Fruit fly (Drosophila melanogaster) whole organism, pupa: Measurements from ENCODE around the gene CG2818.

Experiments
- CG10348 ChIP-seq: fragments of 200-800 bp; sonication (Bioruptor generic); IDR thresholded peaks from 2 replicates; pipeline ENCODE4 v1.3.6; 2022; ENCODE audit warnings: missing biosample characterization, missing genetic modification characterization
- CG12605 ChIP-seq: fragments of 200-800 bp; sonication (Bioruptor generic); IDR thresholded peaks from 2 replicates; pipeline ENCODE4 v1.3.6; 2022; ENCODE audit warnings: missing biosample characterization, missing genetic modification characterization
- CG13204 ChIP-seq: fragments of 200-800 bp; sonication (Bioruptor generic); optimal IDR thresholded peaks from 2 replicates; lab custom pipeline; 2018; ENCODE audit warnings: missing biosample characterization, mild to moderate bottlenecking, missing genetic modification characterization, moderate library complexity
- CG14655 ChIP-seq: fragments of 200-800 bp; sonication (Bioruptor generic); optimal IDR thresholded peaks from 3 replicates; lab custom pipeline; 2017; ENCODE audit warnings: mild to moderate bottlenecking, missing biosample characterization, missing genetic modification reagents, missing genetic modification characterization
- CG15710 ChIP-seq: fragments of 200-800 bp; sonication (Bioruptor generic); optimal IDR thresholded peaks from 2 replicates; lab custom pipeline; 2018; ENCODE audit warnings: missing biosample characterization, mild to moderate bottlenecking, missing genetic modification characterization, moderate library complexity
- CG17806 ChIP-seq: fragments of 200-800 bp; sonication (Bioruptor generic); optimal IDR thresholded peaks from 2 replicates; lab custom pipeline; 2018; ENCODE audit warnings: missing biosample characterization, mild to moderate bottlenecking, missing genetic modification characterization, moderate library complexity
- CG32121 ChIP-seq: fragments of 200-800 bp; sonication (Bioruptor generic); IDR thresholded peaks from 2 replicates; pipeline ENCODE4 v1.3.6; 2022; ENCODE audit warnings: missing biosample characterization, missing genetic modification characterization
- CG34367 ChIP-seq: fragments of 200-800 bp; sonication (Bioruptor generic); optimal IDR thresholded peaks from 2 replicates; lab custom pipeline; 2018; ENCODE audit warnings: missing biosample characterization, mild to moderate bottlenecking, missing genetic modification characterization
- CG4496 ChIP-seq: fragments of 200-800 bp; sonication (Bioruptor generic); IDR thresholded peaks from 3 replicates; pipeline ENCODE4 v1.3.6; 2022; ENCODE audit warnings: missing biosample characterization, missing genetic modification characterization
- CG8159 ChIP-seq: fragments of 200-800 bp; sonication (Bioruptor generic); optimal IDR thresholded peaks from 3 replicates; lab custom pipeline; 2018; ENCODE audit warnings: missing biosample characterization, mild to moderate bottlenecking, missing genetic modification characterization, moderate library complexity
- CG8301 ChIP-seq: fragments of 200-800 bp; sonication (Bioruptor generic); optimal IDR thresholded peaks from 2 replicates; lab custom pipeline; 2018; ENCODE audit warnings: missing biosample characterization, mild to moderate bottlenecking, missing genetic modification characterization
- CG9948 ChIP-seq: fragments of 200-800 bp; sonication (Bioruptor generic); optimal IDR thresholded peaks from 2 replicates; lab custom pipeline; 2018; ENCODE audit warnings: missing biosample characterization, mild to moderate bottlenecking, missing genetic modification characterization, moderate library complexity
- D1 ChIP-seq: fragments of 200-800 bp; sonication (Bioruptor generic); optimal IDR thresholded peaks from 2 replicates; lab custom pipeline; 2018; ENCODE audit warnings: missing biosample characterization, mild to moderate bottlenecking, missing genetic modification characterization, moderate library complexity
- EcR ChIP-seq: fragments of 200-800 bp; sonication (Bioruptor generic); optimal IDR thresholded peaks from 3 replicates; lab custom pipeline; 2019; ENCODE audit warnings: missing biosample characterization, missing genetic modification characterization, mild to moderate bottlenecking, moderate library complexity, missing genetic modification reagents
- Ets98B ChIP-seq: fragments of 200-800 bp; sonication (Bioruptor generic); IDR thresholded peaks from 2 replicates; pipeline ENCODE4 v1.3.6; 2022; ENCODE audit warnings: missing biosample characterization, missing genetic modification characterization
- Pif1A ChIP-seq: fragments of 200-800 bp; sonication (Bioruptor generic); optimal IDR thresholded peaks from 3 replicates; lab custom pipeline; 2016; ENCODE audit warnings: missing biosample characterization, missing genetic modification characterization
- Pif1B ChIP-seq: fragments of 200-800 bp; sonication (Bioruptor generic); optimal IDR thresholded peaks from 3 replicates; lab custom pipeline; 2016; ENCODE audit warnings: missing biosample characterization, missing genetic modification characterization
- Snoo ChIP-seq: fragments of 200-800 bp; sonication (Bioruptor generic); optimal IDR thresholded peaks from 3 replicates; lab custom pipeline; 2017; ENCODE audit warnings: missing biosample characterization, mild to moderate bottlenecking, missing genetic modification characterization, inconsistent platforms
- fd96Ca ChIP-seq: fragments of 200-800 bp; sonication (Bioruptor generic); IDR thresholded peaks from 3 replicates; pipeline ENCODE4 v1.3.6; 2022; ENCODE audit warnings: missing biosample characterization, missing genetic modification characterization
- gl ChIP-seq: fragments of 200-800 bp; sonication (Bioruptor generic); optimal IDR thresholded peaks from 2 replicates; lab custom pipeline; 2018; ENCODE audit warnings: missing biosample characterization, mild to moderate bottlenecking, missing genetic modification characterization
- rn ChIP-seq: fragments of 200-800 bp; sonication (Bioruptor generic); IDR thresholded peaks from 2 replicates; pipeline ENCODE4 v1.3.6; 2022; ENCODE audit warnings: missing biosample characterization, missing genetic modification characterization

The CG2818 gene

dm6 chr2L:3694920-3695319, 18.2 kb upstream of the CG2818 start, which contains the start of gene CG43165:
CG43165 (minus strand) TSS chr2L:3695020.
- TF ChIP-seq CG15710 (tag; lab: Kevin White, UChicago) (no peak), Ets98B (no peak), CG4496 (GFP tag; lab: Robert Waterston, UW) (0 out of 3 replicates have a peak, but pooled peaks have one; percentile 19)

- TF ChIP-seq CG14655 (no peak), CG13204 (GFP tag; lab: Kevin White, UChicago) (no peak), Pif1B (no peak), Ets98B (no peak), CG12605 (no peak), Pif1A (no peak), Snoo (tag; lab: Kevin White, UChicago) (no peak), CG8159 (no peak), CG17806 (no peak), CG15710 (tag; lab: Kevin White, UChicago) (no peak), EcR (no peak), CG9948 (tag; lab: Kevin White, UChicago) (no peak), gl (tag; lab: Kevin White, UChicago) (no peak)
Measured at dm6 chr2L:3695361-3695818, 17.8 kb upstream of the CG2818 start, which contains the start of gene CG16713. CG16713 (minus strand) TSS chr2L:3695411.

dm6 chr2L:3696438-3696837, 16.7 kb upstream of the CG2818 start, which contains the start of gene IM33:
IM33 (minus strand) TSS chr2L:3696658.
- TF ChIP-seq CG10348 (GFP tag; lab: Robert Waterston, UW) (no peak), CG32121 (GFP tag; lab: Robert Waterston, UW) (no peak), Pif1B (no peak), EcR (no peak), CG9948 (tag; lab: Kevin White, UChicago) (no peak), CG14655 (no peak), D1 (tag; lab: Kevin White, UChicago) (no peak), CG4496 (GFP tag; lab: Robert Waterston, UW) (no peak), Snoo (tag; lab: Kevin White, UChicago) (no peak), CG34367 (tag; lab: Kevin White, UChicago) (no peak)

dm6 chr2L:3697772-3698171, 15.4 kb upstream of the CG2818 start, which contains the start of gene CG3604:
CG3604 (minus strand) TSS chr2L:3697872.
- TF ChIP-seq CG15710 (tag; lab: Kevin White, UChicago) (no peak), Pif1A (no peak), EcR (no peak), gl (tag; lab: Kevin White, UChicago) (no peak), CG32121 (GFP tag; lab: Robert Waterston, UW) (no peak), CG10348 (GFP tag; lab: Robert Waterston, UW) (no peak), CG8301 (tag; lab: Kevin White, UChicago) (no peak), Snoo (tag; lab: Kevin White, UChicago) (no peak), CG9948 (tag; lab: Kevin White, UChicago) (no peak), CG4496 (GFP tag; lab: Robert Waterston, UW) (no peak), CG34367 (tag; lab: Kevin White, UChicago) (no peak), D1 (tag; lab: Kevin White, UChicago) (no peak), CG17806 (no peak)

- TF ChIP-seq CG12605 = no peak
- no peak for TF ChIP-seq fd96Ca (GFP tag; lab: Robert Waterston, UW)
- TF ChIP-seq Pif1B = no peak
- TF ChIP-seq CG13204 (GFP tag; lab: Kevin White, UChicago) = no peak
- no peak for TF ChIP-seq Ets98B
- TF ChIP-seq Snoo (tag; lab: Kevin White, UChicago) = no peak
- TF ChIP-seq CG17806 = no peak
- no peak for TF ChIP-seq CG4496 (GFP tag; lab: Robert Waterston, UW)
- TF ChIP-seq CG9948 (tag; lab: Kevin White, UChicago) = no peak
- TF ChIP-seq CG15710 (tag; lab: Kevin White, UChicago) = no peak
- no peak for TF ChIP-seq gl (tag; lab: Kevin White, UChicago)
- no peak for TF ChIP-seq rn (GFP tag; lab: Robert Waterston, UW)
Measured at dm6 chr2L:3698992-3699514, 14.1 kb upstream of the CG2818 start, which contains the start of the genes CG10031 and CG42464. CG10031 (minus strand) TSS chr2L:3699092. CG42464 (plus strand) TSS chr2L:3699464.

- TF ChIP-seq Pif1A (no peak), CG13204 (GFP tag; lab: Kevin White, UChicago) (no peak), Ets98B (no peak), CG17806 (no peak), Pif1B (no peak), CG8159 (no peak), CG34367 (tag; lab: Kevin White, UChicago) (no peak), CG15710 (tag; lab: Kevin White, UChicago) (no peak), Snoo (tag; lab: Kevin White, UChicago) (no peak), CG10348 (GFP tag; lab: Robert Waterston, UW) (no peak), CG14655 (no peak), rn (GFP tag; lab: Robert Waterston, UW) (no peak), fd96Ca (GFP tag; lab: Robert Waterston, UW) (no peak), D1 (tag; lab: Kevin White, UChicago) (no peak), CG12605 (no peak), CG4496 (GFP tag; lab: Robert Waterston, UW) (no peak)
Measured at dm6 chr2L:3699895-3700294, 13.3 kb upstream of the CG2818 start, which contains the start of gene CG42465. CG42465 (plus strand) TSS chr2L:3700195.
